Worm (Caenorhabditis elegans) whole organism, young adult: ENCODE data around the gene ZK822.10.

Experiments used
- F10E7.11 ChIP-seq: sonication (generic microtip); optimal IDR thresholded peaks from 2 replicates; lab custom pipeline; 2017; ENCODE audit warnings: mild to moderate bottlenecking, missing genetic modification characterization, moderate library complexity, missing compliant biosample characterization
- K11D2.4 ChIP-seq: fragments of 200-800 bp; sonication (Bioruptor generic); IDR thresholded peaks from 2 replicates; pipeline ENCODE4 v1.3.6; 2022; ENCODE audit warnings: missing genetic modification reagents, missing genetic modification characterization, missing compliant biosample characterization
- K12H6.12 ChIP-seq: fragments of 200-800 bp; sonication (Bioruptor generic); optimal IDR thresholded peaks from 2 replicates; lab custom pipeline; 2018; ENCODE audit warnings: mild to moderate bottlenecking, missing genetic modification characterization, missing compliant biosample characterization
- attf-5 ChIP-seq: fragments of 200-800 bp; sonication (Bioruptor generic); optimal IDR thresholded peaks from 2 replicates; lab custom pipeline; 2018; ENCODE audit warnings: mild to moderate bottlenecking, missing genetic modification characterization, missing compliant biosample characterization
- efl-1 ChIP-seq: fragments of 150-350 bp; optimal IDR thresholded peaks from 2 replicates; lab custom pipeline; 2014; ENCODE audit warnings: missing biosample characterization, missing genetic modification reagents, missing genetic modification characterization
- nfya-1 ChIP-seq: sonication (generic microtip); optimal IDR thresholded peaks from 2 replicates; lab custom pipeline; 2017; ENCODE audit warnings: antibody characterized with exemption, missing compliant biosample characterization, missing genetic modification characterization, borderline replicate concordance; ENCODE audit not compliant: insufficient read depth
- snpc-4 ChIP-seq, 5 experiments: fragments of 150-350 bp in 1 of 5; sonication (generic microtip) in 4 of 5; optimal IDR thresholded peaks; 2 replicates each; lab custom pipeline; 2014 to 2018; ENCODE audit warnings: missing genetic modification characterization in 5 of 5, missing biosample characterization in 3 of 5, antibody characterized with exemption in 2 of 5, mild to moderate bottlenecking in 2 of 5, missing compliant biosample characterization in 2 of 5, missing genotype in 2 of 5, moderate library complexity in 2 of 5, missing genetic modification reagents in 1 of 5
- zfh-2 ChIP-seq: fragments of 200-800 bp; sonication (Bioruptor generic); conservative IDR thresholded peaks from 2 replicates; pipeline ENCODE4 v1.3.6; 2022; ENCODE audit warnings: missing genetic modification reagents, missing genetic modification characterization, missing compliant biosample characterization
- ztf-18 ChIP-seq: sonication (generic microtip); optimal IDR thresholded peaks from 2 replicates; lab custom pipeline; 2016; ENCODE audit warnings: missing genotype, mild to moderate bottlenecking, missing genetic modification characterization, missing compliant biosample characterization
- ztf-3 ChIP-seq: fragments of 200-800 bp; sonication (Bioruptor generic); optimal IDR thresholded peaks from 2 replicates; lab custom pipeline; 2018; ENCODE audit warnings: mild to moderate bottlenecking, missing genetic modification characterization, missing compliant biosample characterization

ce11 chrIV:11937087-11937486, 20.1 kb downstream of the ZK822.10 start, which contains the start of gene slc-5A12:
- no peak for TF ChIP-seq K11D2.4 (GFP tag; lab: Robert Waterston, UW)
- TF ChIP-seq K12H6.12 (tag; lab: Kevin White, UChicago): no peak
- no peak for TF ChIP-seq attf-5 (GFP tag; lab: Kevin White, UChicago)
- TF ChIP-seq zfh-2 (GFP tag; lab: Robert Waterston, UW): no peak
- TF ChIP-seq ztf-3 (GFP tag; lab: Kevin White, UChicago): no peak
- no peak for TF ChIP-seq efl-1 (GFP tag; lab: Kevin White, UChicago)
- no peak for TF ChIP-seq F10E7.11
- no peak for TF ChIP-seq nfya-1 (tag; lab: Kevin White, UChicago)
- no peak for TF ChIP-seq snpc-4 (GFP tag; optimal IDR thresholded peaks at IDR 0.05; lab: Kevin White, UChicago)
- no peak for TF ChIP-seq snpc-4 (tag; optimal IDR thresholded peaks at IDR 0.05; lab: Kevin White, UChicago)
- TF ChIP-seq ztf-18: no peak
